1 worm cellular context compared by ENCODE assay signal in genomic region chrIII:2805084-2805483, ce11.
TF ChIP-seq lines count a peak whose summit lies in the region.

Y71H2AM.3 (plus strand) TSS chrIII:2805430.

TF ChIP-seq in whole organism, L1 larva, 84 proteins besides CTCF, POLR2A, EP300 and RAD21 (continued from another document):
- TF ChIP-seq nhr-47 (tag; optimal IDR thresholded peaks at IDR 0.05; lab: Kevin White, UChicago) (peak; percentile 75), xbp-1 (tag; optimal IDR thresholded peaks at IDR 0.05; lab: Kevin White, UChicago) (peak; percentile 52)
TF ChIP-seq in whole organism, L1 larva: peak in this region for 30.
